Worm (Caenorhabditis elegans) whole organism, L2 larva: ENCODE measurements around the gene C52A10.3.

ENCODE experiments used
- F13H6.1 ChIP-seq: sonication (generic microtip); optimal IDR thresholded peaks from 2 replicates; lab custom pipeline; 2016; ENCODE audit warnings: missing genetic modification characterization, missing compliant biosample characterization
- Y55F3AM.14 ChIP-seq: fragments of 200-800 bp; sonication (Bioruptor generic); optimal IDR thresholded peaks from 2 replicates; lab custom pipeline; 2018; ENCODE audit warnings: mild to moderate bottlenecking, missing genetic modification characterization, missing compliant biosample characterization
- ZK546.5 ChIP-seq: sonication (generic microtip); optimal IDR thresholded peaks from 2 replicates; lab custom pipeline; 2017; ENCODE audit warnings: missing biosample characterization, missing genetic modification characterization
- alr-1 ChIP-seq: fragments of 150-350 bp; optimal IDR thresholded peaks from 2 replicates; lab custom pipeline; 2014; ENCODE audit warnings: missing biosample characterization, missing genetic modification characterization
- aly-2 ChIP-seq: fragments of 150-350 bp; optimal IDR thresholded peaks from 2 replicates; lab custom pipeline; 2014; ENCODE audit warnings: missing biosample characterization, missing genetic modification characterization
- blmp-1 ChIP-seq: sonication (generic microtip); optimal IDR thresholded peaks from 2 replicates; lab custom pipeline; 2017; ENCODE audit warnings: missing genetic modification characterization, mild to moderate bottlenecking, missing compliant biosample characterization, antibody characterized with exemption, moderate library complexity; ENCODE audit not compliant: insufficient read depth
- ceh-16 ChIP-seq: fragments of 150-350 bp; optimal IDR thresholded peaks from 2 replicates; lab custom pipeline; 2014; ENCODE audit warnings: missing biosample characterization, missing genetic modification characterization
- egl-27 ChIP-seq: sonication (generic microtip); optimal IDR thresholded peaks from 3 replicates; lab custom pipeline; 2017; ENCODE audit warnings: missing biosample characterization, missing genetic modification reagents, missing genetic modification characterization
- elt-3 ChIP-seq: sonication (generic microtip); optimal IDR thresholded peaks from 2 replicates; lab custom pipeline; 2017; ENCODE audit warnings: missing biosample characterization, missing genetic modification characterization
- fos-1 ChIP-seq: fragments of 150-350 bp; optimal IDR thresholded peaks from 2 replicates; lab custom pipeline; 2014; ENCODE audit warnings: missing biosample characterization, missing genetic modification characterization
- gmeb-1 ChIP-seq: fragments of 150-350 bp; optimal IDR thresholded peaks from 2 replicates; lab custom pipeline; 2014; ENCODE audit warnings: missing biosample characterization, missing genetic modification characterization
- lin-11 ChIP-seq: fragments of 150-350 bp; sonication (generic microtip); optimal IDR thresholded peaks from 2 replicates; lab custom pipeline; 2014; ENCODE audit warnings: missing biosample characterization, missing genetic modification characterization, inconsistent platforms, mixed read lengths
- lin-13 ChIP-seq: fragments of 150-350 bp; optimal IDR thresholded peaks from 2 replicates; lab custom pipeline; 2014; ENCODE audit warnings: missing biosample characterization, missing genetic modification reagents, missing genetic modification characterization
- lin-39 ChIP-seq: fragments of 150-350 bp; optimal IDR thresholded peaks from 2 replicates; lab custom pipeline; 2014; ENCODE audit warnings: missing biosample characterization, missing genetic modification reagents, missing genetic modification characterization
- lsy-2 ChIP-seq, 2 experiments: fragments of 150-350 bp in 1 of 2; sonication (generic microtip) in 1 of 2; optimal IDR thresholded peaks; 2 replicates each; lab custom pipeline; 2014 to 2017; ENCODE audit warnings: missing biosample characterization in 2 of 2, missing genetic modification characterization in 2 of 2
- mbf-1 ChIP-seq: sonication (generic microtip); optimal IDR thresholded peaks from 2 replicates; lab custom pipeline; 2017; ENCODE audit warnings: missing biosample characterization, missing genetic modification characterization
- mdl-1 ChIP-seq, 2 experiments: fragments of 150-350 bp in 1 of 2; sonication (generic microtip) in 1 of 2; optimal IDR thresholded peaks; 2 replicates each; lab custom pipeline; 2017; ENCODE audit warnings: missing biosample characterization in 2 of 2, missing genetic modification characterization in 2 of 2
- nhr-11 ChIP-seq: fragments of 150-350 bp; optimal IDR thresholded peaks from 2 replicates; lab custom pipeline; 2014; ENCODE audit warnings: missing biosample characterization, missing genetic modification characterization
- nhr-129 ChIP-seq: fragments of 150-350 bp; optimal IDR thresholded peaks from 2 replicates; lab custom pipeline; 2014; ENCODE audit warnings: missing biosample characterization, missing genetic modification characterization
- nhr-21 ChIP-seq: fragments of 150-350 bp; optimal IDR thresholded peaks from 2 replicates; lab custom pipeline; 2014; ENCODE audit warnings: missing biosample characterization, missing genetic modification characterization
- nhr-23 ChIP-seq: fragments of 150-350 bp; optimal IDR thresholded peaks from 2 replicates; lab custom pipeline; 2014; ENCODE audit warnings: missing biosample characterization, missing genetic modification reagents, missing genetic modification characterization
- nhr-237 ChIP-seq: fragments of 150-350 bp; optimal IDR thresholded peaks from 2 replicates; lab custom pipeline; 2014; ENCODE audit warnings: missing biosample characterization, missing genetic modification characterization
- nhr-6 ChIP-seq: fragments of 150-350 bp; optimal IDR thresholded peaks from 2 replicates; lab custom pipeline; 2014; ENCODE audit warnings: missing biosample characterization, missing genetic modification characterization
- nhr-77 ChIP-seq: fragments of 150-350 bp; optimal IDR thresholded peaks from 2 replicates; lab custom pipeline; 2014; ENCODE audit warnings: missing biosample characterization, missing genetic modification characterization
- peb-1 ChIP-seq: fragments of 150-350 bp; optimal IDR thresholded peaks from 2 replicates; lab custom pipeline; 2014; ENCODE audit warnings: missing biosample characterization, missing genetic modification characterization
- skn-1 ChIP-seq: sonication (generic microtip); optimal IDR thresholded peaks from 2 replicates; lab custom pipeline; 2017; ENCODE audit warnings: missing biosample characterization, missing genetic modification characterization
- sma-3 ChIP-seq: sonication (generic microtip); optimal IDR thresholded peaks from 2 replicates; lab custom pipeline; 2016; ENCODE audit warnings: missing genetic modification reagents, missing genetic modification characterization, missing compliant biosample characterization
- sma-9 ChIP-seq, 2 experiments: fragments of 150-350 bp in 1 of 2; sonication (generic microtip) in 1 of 2; optimal IDR thresholded peaks; 2 replicates each; lab custom pipeline; 2014 to 2016; ENCODE audit warnings: missing genetic modification characterization in 2 of 2, mild to moderate bottlenecking in 1 of 2, missing biosample characterization in 1 of 2, missing compliant biosample characterization in 1 of 2, missing genetic modification reagents in 1 of 2, moderate library complexity in 1 of 2
- snpc-4 ChIP-seq: fragments of 150-350 bp; optimal IDR thresholded peaks from 2 replicates; lab custom pipeline; 2014; ENCODE audit warnings: missing biosample characterization, missing genetic modification characterization
- unc-39 ChIP-seq: fragments of 150-350 bp; optimal IDR thresholded peaks from 2 replicates; lab custom pipeline; 2014; ENCODE audit warnings: missing biosample characterization, missing genetic modification characterization
- unc-55 ChIP-seq: fragments of 150-350 bp; sonication (generic microtip); optimal IDR thresholded peaks from 3 replicates; lab custom pipeline; 2014; ENCODE audit warnings: missing biosample characterization, missing genetic modification reagents, missing genetic modification characterization
- zag-1 ChIP-seq: fragments of 150-350 bp; optimal IDR thresholded peaks from 2 replicates; lab custom pipeline; 2014; ENCODE audit warnings: missing biosample characterization, missing genetic modification characterization
- ztf-1 ChIP-seq: fragments of 200-800 bp; sonication (Bioruptor generic); conservative IDR thresholded peaks from 2 replicates; pipeline ENCODE4 v1.3.6; 2022; ENCODE audit warnings: missing genetic modification characterization, missing compliant biosample characterization
- ztf-4 ChIP-seq: fragments of 150-350 bp; optimal IDR thresholded peaks from 2 replicates; lab custom pipeline; 2014; ENCODE audit warnings: missing biosample characterization, missing genetic modification characterization

The C52A10.3 gene

ce11 chrV:5274974-5275373, 35.7 kb upstream of the C52A10.3 start (continued):
- no peak for TF ChIP-seq ztf-1 (GFP tag; lab: Robert Waterston, UW)
- peak; percentile 52 for TF ChIP-seq unc-55 (GFP tag; lab: Kevin White, UChicago)
- TF ChIP-seq ceh-16 (tag; lab: Kevin White, UChicago): no peak
- no peak for TF ChIP-seq alr-1 (tag; lab: Kevin White, UChicago)
- no peak for TF ChIP-seq nhr-129
- no peak for TF ChIP-seq nhr-6
- TF ChIP-seq unc-39 (tag; lab: Kevin White, UChicago): no peak
- no peak for TF ChIP-seq sma-3 (GFP tag; lab: Kevin White, UChicago)
- TF ChIP-seq nhr-237 (tag; lab: Kevin White, UChicago): no peak
- TF ChIP-seq lin-13 (GFP tag; lab: Kevin White, UChicago): peak; percentile 24
- TF ChIP-seq nhr-11 (tag; lab: Kevin White, UChicago): no peak
- no peak for TF ChIP-seq lin-39 (tag; lab: Kevin White, UChicago)
- TF ChIP-seq Y55F3AM.14 (GFP tag; lab: Kevin White, UChicago): no peak
- no peak for TF ChIP-seq nhr-21
- TF ChIP-seq fos-1 (tag; lab: Kevin White, UChicago): peak; percentile 2
- no peak for TF ChIP-seq lin-11 (tag; lab: Kevin White, UChicago)
- TF ChIP-seq egl-27 (tag; lab: Kevin White, UChicago): no peak
- TF ChIP-seq sma-9 (GFP tag; optimal IDR thresholded peaks at IDR 0.05; lab: Kevin White, UChicago): peak; percentile 41
- TF ChIP-seq sma-9 (tag; optimal IDR thresholded peaks at IDR 0.05; lab: Kevin White, UChicago): no peak
- no peak for TF ChIP-seq ztf-4

- TF ChIP-seq elt-3 (tag; lab: Kevin White, UChicago): no peak
- no peak for TF ChIP-seq alr-1 (tag; lab: Kevin White, UChicago)
- TF ChIP-seq mbf-1 (tag; lab: Kevin White, UChicago): no peak
- TF ChIP-seq mdl-1 (tag; optimal IDR thresholded peaks at IDR 0.05; lab: Kevin White, UChicago): no peak
- no peak for TF ChIP-seq nhr-23
- TF ChIP-seq zag-1 (tag; lab: Kevin White, UChicago): no peak
- no peak for TF ChIP-seq nhr-6
- TF ChIP-seq nhr-237 (tag; lab: Kevin White, UChicago): no peak
- no peak for TF ChIP-seq ZK546.5 (tag; lab: Kevin White, UChicago)
- no peak for TF ChIP-seq nhr-77 (tag; lab: Kevin White, UChicago)
- TF ChIP-seq F13H6.1 (tag; lab: Kevin White, UChicago): no peak
- no peak for TF ChIP-seq skn-1 (tag; lab: Kevin White, UChicago)
- TF ChIP-seq snpc-4: no peak
- no peak for TF ChIP-seq ztf-1 (GFP tag; lab: Robert Waterston, UW)
- TF ChIP-seq peb-1 (tag; lab: Kevin White, UChicago): no peak
- TF ChIP-seq aly-2 (tag; lab: Kevin White, UChicago): no peak
- no peak for TF ChIP-seq lin-11 (tag; lab: Kevin White, UChicago)
- TF ChIP-seq nhr-129: no peak
- no peak for TF ChIP-seq blmp-1 (tag; lab: Kevin White, UChicago)
Measured at ce11 chrV:5273770-5274169, 34.5 kb upstream of the C52A10.3 start, which contains the start of gene natc-2. TSS of gene natc-2 (plus strand) at chrV:5274070.

- TF ChIP-seq fos-1 (tag; lab: Kevin White, UChicago) (peak; percentile 44), ZK546.5 (tag; lab: Kevin White, UChicago) (no peak), sma-9 (GFP tag; optimal IDR thresholded peaks at IDR 0.05; lab: Kevin White, UChicago) (peak; percentile 65), sma-9 (tag; optimal IDR thresholded peaks at IDR 0.05; lab: Kevin White, UChicago) (no peak)
Measured at ce11 chrV:5273241-5273640, 33.9 kb upstream of the C52A10.3 start.

- TF ChIP-seq F13H6.1 (tag; lab: Kevin White, UChicago) (peak; percentile 16), sma-9 (GFP tag; optimal IDR thresholded peaks at IDR 0.05; lab: Kevin White, UChicago) (peak; percentile 86), sma-9 (tag; optimal IDR thresholded peaks at IDR 0.05; lab: Kevin White, UChicago) (peak; percentile 29), nhr-129 (peak; percentile 74), zag-1 (tag; lab: Kevin White, UChicago) (no peak), nhr-21 (peak; percentile 28), sma-3 (GFP tag; lab: Kevin White, UChicago) (peak; percentile 26), lin-11 (tag; lab: Kevin White, UChicago) (no peak), skn-1 (tag; lab: Kevin White, UChicago) (peak; percentile 31), lsy-2 (tag; optimal IDR thresholded peaks at IDR 0.05; lab: Kevin White, UChicago) (peak in 1 of 2 experiments; percentile 9), gmeb-1 (tag; lab: Kevin White, UChicago) (peak; percentile 28), lin-39 (tag; lab: Kevin White, UChicago) (no peak)
- TF ChIP-seq, all 48 proteins: peak for 8
Measured at ce11 chrV:5272619-5273074, 33.3 kb upstream of the C52A10.3 start.
